Worm (Caenorhabditis elegans): ENCODE data around the gene rad-23.

DNA sequence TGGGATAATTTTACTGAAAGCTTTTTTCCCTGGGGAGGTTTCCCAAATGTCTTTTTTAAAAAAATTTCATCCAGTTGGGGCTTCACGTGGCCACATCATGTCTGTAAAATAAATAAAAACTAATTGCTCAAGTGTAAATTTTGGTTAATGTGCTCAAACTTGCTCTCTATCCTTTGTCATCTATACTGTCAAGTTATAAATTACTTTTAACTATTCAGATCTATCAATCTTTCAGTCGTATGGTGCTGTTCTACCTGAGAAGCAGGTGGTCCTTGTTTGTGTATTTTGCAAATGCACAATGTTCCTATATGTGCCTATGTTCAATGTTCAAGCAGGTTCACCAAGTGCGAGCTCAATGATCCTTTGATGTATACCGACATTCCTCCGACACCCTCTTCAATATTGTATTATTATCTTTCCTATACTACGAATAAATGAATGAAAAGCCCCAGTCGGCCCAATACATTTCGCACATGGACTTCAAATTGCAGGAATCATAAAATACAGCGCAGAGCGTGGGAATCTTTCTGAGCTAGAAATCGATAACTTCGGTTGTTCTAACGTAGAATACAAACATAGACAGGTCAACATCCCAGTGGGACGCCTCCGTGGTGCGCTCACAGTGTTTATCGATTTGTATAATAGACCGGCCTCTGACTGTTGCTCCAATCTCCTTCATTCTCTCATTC is 28.8 kb upstream of the rad-23 start, which contains the start of the genes sfxn-1.4 and C47D12.4:
- TF ChIP-seq dpl-1 (GFP tag; optimal IDR thresholded peaks at IDR 0.05): no peak
- TF ChIP-seq aha-1 (tag): no peak
- no peak for TF ChIP-seq mxl-3 (GFP tag; optimal IDR thresholded peaks at IDR 0.05)
- TF ChIP-seq mep-1 (tag; optimal IDR thresholded peaks at IDR 0.05): no peak
- TF ChIP-seq pqm-1 (tag; optimal IDR thresholded peaks at IDR 0.05): no peak
- TF ChIP-seq ama-1 (optimal IDR thresholded peaks at IDR 0.05): no peak
- no peak for TF ChIP-seq nhr-11 (tag; optimal IDR thresholded peaks at IDR 0.05)
- TF ChIP-seq F37D6.2 (tag; optimal IDR thresholded peaks at IDR 0.05): no peak
- no peak for TF ChIP-seq ceh-20 (GFP tag; IDR thresholded peaks at IDR 0.05)
- no peak for TF ChIP-seq unc-39 (tag; optimal IDR thresholded peaks at IDR 0.05)
- no peak for TF ChIP-seq ceh-44 (GFP tag; IDR thresholded peaks at IDR 0.05)
- TF ChIP-seq mdl-1 (tag; optimal IDR thresholded peaks at IDR 0.05): no peak

Data from whole organism, L4 larva.